Fruit fly (Drosophila melanogaster): ENCODE measurements around the gene park.
A peak's percentile ranks its signal among the peaks of the same experiment; 100 is the strongest.

Gene park

DNA sequence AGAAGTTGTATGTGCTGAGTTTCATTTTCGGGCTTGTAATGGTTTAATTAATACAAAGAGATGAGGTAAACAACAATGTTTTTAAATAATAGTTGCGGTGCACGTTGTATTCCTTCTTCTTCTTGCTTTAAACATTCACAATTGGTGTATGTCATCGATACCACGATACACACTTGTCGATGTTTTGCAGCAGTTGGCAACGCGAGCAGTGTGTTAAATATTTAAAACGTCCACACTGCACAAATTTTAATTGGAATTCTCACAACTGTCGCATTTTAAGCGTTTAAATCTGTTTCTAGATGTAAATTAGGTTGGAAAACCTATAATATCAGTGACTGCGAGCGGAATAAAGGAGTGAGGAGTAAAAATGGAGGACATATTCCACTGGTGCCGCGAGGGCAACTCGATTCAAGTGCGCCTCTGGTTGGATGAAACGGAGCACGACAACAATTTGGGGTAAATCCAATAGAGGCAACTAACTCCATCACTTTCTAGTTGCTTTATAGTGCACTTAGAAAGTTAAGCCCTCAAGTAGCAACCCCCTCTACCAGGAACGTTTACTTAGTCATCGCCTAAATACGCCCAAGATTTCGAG is 20.1 kb upstream of the park start, which contains the start of the genes Trmt112 and Ilk:
TSS of gene Trmt112 (minus strand) at position 143 of the 595 bp plus-strand sequence.
TSS of gene Ilk (plus strand) at position 205 of the 595 bp plus-strand sequence.
- TF ChIP-seq CG8478 (optimal IDR thresholded peaks at IDR 0.05) (no peak), CTCF (optimal IDR thresholded peaks at IDR 0.05) (peak in 1 of 2 experiments; percentile 4)

DNA sequence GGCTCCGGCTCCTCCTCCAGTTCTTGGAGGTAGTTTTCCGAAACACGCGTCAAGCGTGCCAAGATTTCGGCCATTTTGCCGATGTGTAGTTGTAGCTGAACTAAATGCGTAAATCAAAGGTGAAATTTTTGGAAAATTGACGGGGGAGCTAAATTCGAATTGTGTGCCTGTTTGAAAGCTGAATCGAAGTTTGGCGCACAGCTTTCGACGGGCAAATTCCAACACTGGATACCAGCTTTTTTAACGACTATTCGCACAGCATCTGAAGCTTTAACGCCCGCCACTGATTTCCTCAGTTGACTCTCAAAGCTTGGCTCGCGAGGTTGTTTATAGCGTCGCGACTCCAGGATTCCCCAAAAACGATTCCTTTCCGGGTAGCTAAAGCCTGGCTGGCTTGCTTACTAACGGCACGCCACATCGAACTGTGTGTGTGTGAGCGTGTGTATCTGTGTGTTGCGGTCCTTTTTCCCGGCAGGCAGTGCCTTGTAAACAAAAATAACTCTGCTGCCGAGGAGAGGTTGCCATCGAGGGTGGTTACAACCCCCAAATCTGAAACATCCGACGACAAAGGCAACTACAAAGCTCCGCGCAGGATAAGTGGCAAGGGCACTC is 13.4 kb upstream of the park start, which contains the start of the genes CG10510 and CG10508:
TSS of gene CG10510 (minus strand) at position 164 of the 612 bp plus-strand sequence.
TSS of gene CG10508 (plus strand) at position 295 of the 612 bp plus-strand sequence.
- no peak for TF ChIP-seq CG8478 (optimal IDR thresholded peaks at IDR 0.05)
- TF ChIP-seq CTCF (optimal IDR thresholded peaks at IDR 0.05) = no peak

DNA sequence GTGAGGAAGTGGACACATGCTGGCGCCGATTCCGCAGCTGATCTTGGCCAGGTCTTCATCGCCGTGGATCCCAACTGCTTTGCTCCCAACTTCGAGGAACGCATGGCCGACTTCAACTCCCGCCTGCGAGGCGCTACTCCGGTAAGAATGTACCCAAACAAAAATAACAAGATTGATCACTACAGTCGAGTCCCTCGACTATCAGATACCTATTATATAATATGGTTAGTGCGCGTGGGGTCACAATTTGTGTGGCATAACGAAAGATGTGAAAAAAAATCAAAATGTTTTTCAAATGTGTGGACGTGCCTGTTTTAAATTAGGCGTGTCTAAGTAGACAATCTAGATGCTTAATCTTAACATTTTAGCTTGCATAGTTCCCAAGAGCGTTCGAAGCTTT is 9.8 kb upstream of the park start:
- TF ChIP-seq CG8478 (optimal IDR thresholded peaks at IDR 0.05) (no peak), CTCF (optimal IDR thresholded peaks at IDR 0.05) (no peak)

DNA sequence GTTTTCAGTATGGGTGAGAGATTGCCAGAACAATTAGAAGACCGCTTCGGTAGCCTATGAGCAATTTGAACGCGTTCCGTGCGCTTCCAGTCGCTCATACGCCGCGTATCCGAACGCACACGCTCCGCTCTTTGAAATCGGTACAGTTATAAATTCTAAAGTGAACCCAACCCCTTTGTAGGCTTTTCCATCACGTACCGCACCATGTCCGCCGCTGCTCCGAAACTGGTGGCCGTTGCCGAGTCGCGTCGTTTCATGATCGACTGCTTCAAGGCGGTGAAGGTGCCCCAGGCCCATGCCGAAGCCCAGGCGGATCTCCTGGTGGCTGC is 8.8 kb upstream of the park start:
- no peak for TF ChIP-seq CG8478 (optimal IDR thresholded peaks at IDR 0.05)
- TF ChIP-seq CTCF (optimal IDR thresholded peaks at IDR 0.05) = no peak

DNA sequence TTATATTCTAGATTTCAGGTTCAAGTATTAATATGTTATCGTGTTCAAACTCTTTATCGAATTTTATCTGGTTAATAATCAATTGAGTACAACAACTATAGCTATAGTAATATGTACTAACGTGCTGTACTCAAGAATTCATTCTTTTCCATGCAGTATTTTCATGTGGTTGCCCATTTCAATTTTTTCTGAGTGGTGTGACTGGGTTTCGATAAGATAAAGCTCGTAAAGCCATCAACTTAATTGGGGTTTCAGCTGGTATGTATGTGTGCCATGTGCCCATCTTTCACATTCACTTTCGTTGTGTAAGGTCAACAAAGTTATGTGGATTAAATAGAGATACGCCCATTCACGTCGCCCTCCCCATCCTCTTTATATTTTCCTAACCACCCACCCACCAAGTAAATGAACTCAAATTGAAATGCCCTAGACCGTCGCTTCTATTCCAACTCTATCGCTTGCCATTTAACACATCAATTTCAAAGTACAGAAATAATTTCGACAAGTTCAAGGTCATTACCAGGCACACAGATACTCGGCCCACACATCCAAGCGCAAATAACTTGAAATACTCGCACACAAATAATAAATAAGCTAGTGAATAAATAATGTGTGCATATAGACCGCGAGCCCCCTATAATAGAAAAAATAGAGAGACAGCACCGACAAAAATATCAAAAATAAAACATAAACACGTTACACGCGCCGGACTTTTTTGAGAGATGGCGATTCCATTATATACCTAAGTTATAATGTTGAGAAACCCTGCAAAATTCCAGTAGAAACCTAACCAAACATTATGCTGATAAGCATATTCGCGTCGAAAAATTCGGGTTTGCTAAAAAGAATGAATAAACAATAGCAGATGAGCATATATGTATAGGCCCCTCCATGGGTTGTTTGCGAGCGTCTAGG is 8.2 kb upstream of the park start:
- TF ChIP-seq CTCF (optimal IDR thresholded peaks at IDR 0.05) (no peak), CG8478 (optimal IDR thresholded peaks at IDR 0.05) (no peak)

DNA sequence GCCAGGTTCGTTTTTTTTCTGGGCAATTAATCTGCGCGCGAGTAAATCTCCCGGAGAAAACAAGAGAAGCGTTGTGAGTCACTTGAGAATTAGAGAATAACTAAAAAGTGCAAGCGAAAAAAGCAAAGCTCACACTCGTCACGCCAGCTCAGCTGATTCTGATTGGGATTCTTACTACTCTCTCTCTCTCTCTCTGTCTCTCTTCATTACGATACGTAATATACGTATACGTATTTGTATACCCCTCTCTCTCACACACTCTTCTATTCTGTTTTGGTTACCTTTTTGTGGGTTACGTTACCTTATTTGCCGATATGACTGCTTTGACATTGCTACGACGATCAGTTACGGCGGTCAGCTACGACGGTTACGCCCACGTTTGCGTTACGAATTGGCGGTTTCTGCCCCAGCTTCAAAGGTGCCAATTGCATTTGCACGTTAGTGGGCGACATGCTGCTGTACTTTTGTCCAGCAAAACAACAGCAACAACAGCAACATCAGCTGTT is 6.2 kb upstream of the park start, which contains the start of the genes Targ1, CG10512 and Targ2:
TSS of gene Targ1 (minus strand) at position 106 of the 506 bp plus-strand sequence.
TSS of gene CG10512 (plus strand) at position 144 of the 506 bp plus-strand sequence.
TSS of gene Targ2 (minus strand) at position 456 of the 506 bp plus-strand sequence.
- TF ChIP-seq CTCF (optimal IDR thresholded peaks at IDR 0.05) = no peak
- TF ChIP-seq CG8478 (optimal IDR thresholded peaks at IDR 0.05) = no peak

DNA sequence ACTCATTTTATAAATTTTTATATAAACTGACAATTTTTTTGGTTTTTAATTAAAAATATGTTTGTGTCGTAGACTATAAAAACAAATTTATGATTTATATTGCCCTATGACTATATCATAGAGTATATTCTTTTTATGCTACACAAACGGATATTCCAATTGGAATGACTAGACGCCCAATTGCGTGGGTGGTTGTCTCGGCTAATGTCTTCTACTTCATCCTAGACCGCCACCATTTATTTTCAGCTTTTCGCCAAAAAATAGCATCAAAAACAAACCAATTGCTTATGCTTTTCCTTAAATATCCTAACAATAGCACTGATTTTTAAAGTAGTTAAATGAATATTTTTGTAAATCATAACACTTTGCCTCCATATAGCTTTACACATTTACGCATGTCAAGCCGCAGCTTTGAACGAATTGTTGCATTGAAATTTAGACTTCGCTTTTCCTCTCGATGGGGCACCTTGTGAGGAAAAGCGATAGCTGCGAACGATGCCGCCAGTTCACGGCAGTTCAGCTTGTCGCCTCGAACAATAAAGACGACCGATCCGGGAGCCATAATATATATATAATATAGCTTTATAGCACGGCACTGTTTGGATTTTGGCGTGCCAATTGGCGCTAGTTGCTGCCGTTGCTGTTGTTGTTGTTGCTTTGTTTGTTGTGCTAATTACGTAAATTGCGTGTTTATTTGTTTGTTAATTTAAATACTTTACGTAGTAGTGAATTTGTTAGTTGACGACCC is 5.5 kb upstream of the park start:
- TF ChIP-seq CTCF (optimal IDR thresholded peaks at IDR 0.05) = peak in 1 of 2 experiments; percentile 24
- no peak for TF ChIP-seq CG8478 (optimal IDR thresholded peaks at IDR 0.05)

DNA sequence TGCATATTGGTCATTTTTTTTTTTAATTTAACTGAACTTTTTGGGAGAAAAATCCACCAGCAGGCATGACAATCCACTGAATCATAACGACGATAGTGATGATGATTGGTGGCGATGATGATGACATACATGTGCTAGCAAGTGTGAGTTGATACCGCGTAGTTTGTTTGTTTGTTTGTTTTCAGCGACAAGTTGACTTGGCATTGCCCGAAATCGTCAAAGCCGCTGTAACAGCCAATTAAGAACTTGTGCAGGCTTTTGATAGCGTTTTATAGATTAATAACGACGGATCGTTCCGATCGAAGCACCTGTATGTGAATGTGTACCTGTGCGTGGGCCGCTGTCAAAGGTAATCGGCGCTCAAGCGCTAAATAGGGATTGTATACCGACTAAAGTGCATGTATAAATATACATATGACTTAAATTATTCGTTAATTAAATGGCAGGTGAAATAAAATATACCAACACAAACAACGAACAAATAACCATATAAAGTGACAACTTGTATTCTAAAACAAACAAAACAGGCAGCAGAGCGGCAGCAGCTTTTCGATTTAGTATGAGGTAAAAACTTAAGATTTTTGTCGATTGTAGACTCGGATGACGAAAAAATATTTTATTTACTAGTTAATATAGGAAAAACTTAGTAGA is 4.7 kb upstream of the park start:
- no peak for TF ChIP-seq CG8478 (optimal IDR thresholded peaks at IDR 0.05)
- TF ChIP-seq CTCF (optimal IDR thresholded peaks at IDR 0.05) = no peak

DNA sequence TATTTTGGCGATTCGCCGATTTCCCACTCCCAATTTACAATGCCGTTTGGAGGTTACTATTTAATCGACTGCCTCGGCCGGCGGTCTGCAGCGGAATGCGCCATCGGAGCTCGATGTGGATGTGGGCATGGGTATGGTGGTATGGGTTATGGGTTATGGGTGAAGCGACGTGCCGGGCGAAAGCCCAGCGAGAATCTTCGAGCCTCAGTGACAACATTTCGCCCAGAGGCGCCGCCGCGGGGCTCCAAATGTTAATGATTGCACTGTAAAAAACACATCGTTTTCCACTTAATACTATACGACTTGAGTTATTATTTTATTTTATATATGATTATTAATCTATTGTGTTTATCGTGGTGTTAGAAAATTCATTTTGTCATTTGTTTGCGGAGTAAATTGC is 3.9 kb upstream of the park start:
- TF ChIP-seq CTCF (optimal IDR thresholded peaks at IDR 0.05) (no peak), CG8478 (optimal IDR thresholded peaks at IDR 0.05) (no peak)

DNA sequence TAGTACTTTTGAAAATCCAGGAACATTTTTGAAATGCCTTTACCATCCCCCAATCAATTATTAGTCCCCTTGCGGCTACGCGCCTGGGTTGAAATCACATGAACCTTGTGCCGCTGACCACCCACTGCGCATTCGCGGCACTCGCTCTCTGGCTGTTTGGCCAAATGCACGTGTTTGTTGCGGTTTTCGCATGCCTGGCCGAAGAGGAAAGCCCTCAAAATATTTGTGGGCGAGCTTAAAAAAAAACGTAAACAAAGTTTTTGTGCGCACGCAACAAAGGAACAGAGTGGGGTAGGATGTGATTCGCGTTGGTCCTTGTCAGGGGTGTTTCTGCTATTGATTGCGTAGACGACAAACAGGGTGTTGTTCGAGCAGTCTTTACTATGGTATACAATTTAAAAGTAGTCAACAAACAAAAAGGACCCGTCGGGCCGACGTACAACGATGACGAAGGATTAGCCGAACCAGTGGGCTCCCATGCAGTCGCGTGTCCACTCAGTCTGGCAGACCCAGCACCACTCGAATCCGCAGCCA is 2.2 kb downstream of the park start:
- TF ChIP-seq CTCF (optimal IDR thresholded peaks at IDR 0.05) (no peak), CG8478 (optimal IDR thresholded peaks at IDR 0.05) (no peak)

DNA sequence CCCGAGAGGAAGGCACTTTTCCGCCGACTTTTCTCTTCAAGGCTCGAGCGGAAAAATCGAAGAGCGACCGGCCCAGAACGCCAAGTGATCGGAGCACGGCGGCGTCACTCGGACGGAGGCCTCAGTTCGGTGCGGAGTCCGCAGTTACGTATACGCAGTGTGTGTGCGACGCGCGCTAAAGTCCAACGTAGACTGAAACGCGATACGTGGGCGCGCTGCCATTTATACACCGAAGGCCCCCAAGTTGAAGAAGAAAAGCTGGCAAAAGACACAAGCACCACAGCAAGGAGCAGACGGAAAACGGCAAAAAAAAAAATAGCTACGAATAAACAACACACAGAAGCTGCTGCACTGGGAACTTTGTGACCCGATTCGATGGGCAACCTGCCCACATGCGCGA is 3.5 kb downstream of the park start, which contains the start of gene CG42337:
TSS of gene CG42337 (minus strand) at position 194 of the 400 bp plus-strand sequence.
- TF ChIP-seq CG8478 (optimal IDR thresholded peaks at IDR 0.05) (no peak), CTCF (optimal IDR thresholded peaks at IDR 0.05) (no peak)

DNA sequence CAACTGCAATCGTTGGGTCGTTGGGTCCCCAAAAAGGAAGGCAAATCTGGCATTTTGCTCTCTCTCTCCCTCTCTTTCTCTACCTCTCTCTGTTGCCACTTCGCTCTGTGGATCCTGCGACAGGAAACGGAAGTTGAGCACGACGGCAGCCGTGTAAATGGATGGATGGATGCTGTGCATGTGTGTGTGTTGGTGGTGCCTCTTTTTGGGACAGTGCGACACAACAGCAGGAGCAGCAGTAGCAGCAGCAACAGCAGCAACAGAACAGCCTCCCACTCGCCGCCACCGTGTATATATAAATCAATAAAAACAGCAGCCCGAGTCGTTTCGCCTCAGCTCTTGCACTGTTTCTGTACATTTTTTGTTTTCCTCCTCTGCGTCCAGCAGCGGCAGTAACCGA is 4.6 kb downstream of the park start:
- TF ChIP-seq CG8478 (optimal IDR thresholded peaks at IDR 0.05) = no peak

DNA sequence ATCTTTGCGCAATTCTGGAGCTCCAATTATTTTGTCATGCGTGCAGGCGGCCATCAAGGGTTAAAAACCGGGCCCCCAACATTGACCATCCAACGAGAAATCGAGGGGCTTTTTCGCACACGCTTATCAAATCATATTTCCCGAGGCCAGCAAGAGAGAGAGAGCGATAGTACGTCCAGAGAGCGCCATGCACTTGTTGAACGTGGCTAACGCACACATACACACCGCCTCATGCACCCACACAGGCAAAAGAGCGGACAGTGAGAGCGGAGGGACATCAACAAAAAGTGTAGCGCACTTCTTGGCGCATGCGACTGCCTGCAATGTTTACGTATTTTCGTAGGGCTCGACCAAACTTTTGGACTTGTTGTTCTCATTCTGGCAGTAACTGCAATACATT is 10.2 kb downstream of the park start:
- TF ChIP-seq CTCF (optimal IDR thresholded peaks at IDR 0.05) = no peak
- no peak for TF ChIP-seq CG8478 (optimal IDR thresholded peaks at IDR 0.05)

DNA sequence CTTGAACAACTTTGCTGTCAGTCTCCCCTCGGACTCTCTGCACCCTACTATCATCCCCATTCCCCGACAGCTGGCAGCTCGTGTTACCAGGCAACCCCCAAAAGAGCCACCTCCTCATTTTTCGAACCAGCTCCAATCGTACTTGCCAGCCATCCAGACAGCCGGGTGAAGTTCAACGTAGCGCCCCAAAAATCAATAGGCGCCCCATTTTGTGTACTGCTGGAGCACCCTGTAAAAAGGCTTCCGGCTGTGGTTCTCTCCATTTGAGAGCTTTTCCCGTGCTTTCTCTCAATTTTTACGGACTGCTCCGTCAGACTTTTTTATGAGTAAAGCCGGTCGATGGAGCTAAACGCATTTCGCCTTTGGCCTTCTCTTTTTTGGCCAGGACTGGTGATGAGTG is 11.0 kb downstream of the park start:
- TF ChIP-seq CTCF (optimal IDR thresholded peaks at IDR 0.05) (no peak), CG8478 (optimal IDR thresholded peaks at IDR 0.05) (no peak)
